Worm (Caenorhabditis elegans) whole organism, young adult: ENCODE results near the gene T26H5.8.

Experiments
- F49E8.2 ChIP-seq: sonication (generic microtip); optimal IDR thresholded peaks from 3 replicates; lab custom pipeline; 2017; ENCODE audit warnings: missing genetic modification characterization, mild to moderate bottlenecking, missing compliant biosample characterization, antibody characterized with exemption, moderate library complexity; ENCODE audit not compliant: insufficient read depth
- T07F8.4 ChIP-seq: sonication (generic microtip); optimal IDR thresholded peaks from 2 replicates; lab custom pipeline; 2016; ENCODE audit warnings: mild to moderate bottlenecking, missing genetic modification characterization, moderate library complexity, missing compliant biosample characterization
- hrde-1 ChIP-seq: sonication (generic microtip); optimal IDR thresholded peaks from 2 replicates; lab custom pipeline; 2016; ENCODE audit warnings: missing genetic modification characterization, mild to moderate bottlenecking, missing compliant biosample characterization, moderate library complexity, missing genotype, missing genetic modification reagents, borderline replicate concordance
- xnd-1 ChIP-seq: sonication (generic microtip); optimal IDR thresholded peaks from 2 replicates; lab custom pipeline; 2016; ENCODE audit warnings: missing genotype, missing genetic modification reagents, missing genetic modification characterization, missing compliant biosample characterization

ce11 chrV:15479825-15480224, 47.3 kb upstream of the T26H5.8 start:
- TF ChIP-seq hrde-1 (tag; lab: Kevin White, UChicago) (no peak), xnd-1 (no peak), T07F8.4 (tag; lab: Kevin White, UChicago) (no peak), F49E8.2 (tag; lab: Kevin White, UChicago) (peak; percentile 47)
